Fruit fly (Drosophila melanogaster) whole organism, embryonic: ENCODE measurements around the gene raw.

Source experiments
- Bgb ChIP-seq: fragments of 200-800 bp; sonication (Bioruptor generic); IDR thresholded peaks from 2 replicates; pipeline ENCODE4 v1.3.6; 2022; ENCODE audit warnings: missing biosample characterization, missing genetic modification characterization; ENCODE audit not compliant: partially characterized antibody
- CG10209 ChIP-seq: fragments of 200-800 bp; sonication (Bioruptor generic); optimal IDR thresholded peaks from 3 replicates; lab custom pipeline; 2017; ENCODE audit warnings: missing biosample characterization, mild to moderate bottlenecking, missing genetic modification characterization, missing genetic modification reagents
- CG10274 ChIP-seq: fragments of 200-800 bp; sonication (Bioruptor generic); optimal IDR thresholded peaks from 3 replicates; lab custom pipeline; 2017; ENCODE audit warnings: missing biosample characterization, mild to moderate bottlenecking, missing genetic modification characterization
- CG11456 ChIP-seq: fragments of 200-800 bp; sonication (Bioruptor generic); IDR thresholded peaks from 3 replicates; pipeline ENCODE4 v1.3.6; 2022; ENCODE audit warnings: missing biosample characterization, missing genetic modification characterization
- CG12219 ChIP-seq: fragments of 200-800 bp; sonication (Bioruptor generic); optimal IDR thresholded peaks from 3 replicates; lab custom pipeline; 2018; ENCODE audit warnings: missing biosample characterization, mild to moderate bottlenecking, missing genetic modification characterization
- CG12769 ChIP-seq: fragments of 200-800 bp; sonication (Bioruptor generic); optimal IDR thresholded peaks from 2 replicates; lab custom pipeline; 2019; ENCODE audit warnings: missing biosample characterization, mild to moderate bottlenecking, missing genetic modification characterization, moderate library complexity
- CG14860 ChIP-seq: fragments of 200-800 bp; sonication (Bioruptor generic); IDR thresholded peaks from 3 replicates; pipeline ENCODE4 v1.3.6; 2022; ENCODE audit warnings: missing biosample characterization, missing genetic modification characterization; ENCODE audit not compliant: partially characterized antibody
- CG18262 ChIP-seq: fragments of 200-800 bp; optimal IDR thresholded peaks from 3 replicates; lab custom pipeline; 2019; ENCODE audit warnings: missing biosample characterization, mild to moderate bottlenecking, missing genetic modification characterization, moderate library complexity
- CG31365 ChIP-seq: fragments of 200-800 bp; sonication (Bioruptor generic); optimal IDR thresholded peaks from 2 replicates; lab custom pipeline; 2018; ENCODE audit warnings: missing biosample characterization, mild to moderate bottlenecking, missing genetic modification characterization
- CG3726 ChIP-seq: fragments of 200-800 bp; sonication (Bioruptor generic); IDR thresholded peaks from 3 replicates; pipeline ENCODE4, ENCODE4 v1.3.6; 2022; ENCODE audit warnings: missing biosample characterization, missing genetic modification characterization
- CG3847 ChIP-seq: fragments of 200-800 bp; sonication (Bioruptor generic); IDR thresholded peaks from 2 replicates; pipeline ENCODE4 v1.3.6; 2022; ENCODE audit warnings: missing biosample characterization, missing genetic modification characterization
- CG3995 ChIP-seq: fragments of 200-800 bp; sonication (Bioruptor generic); optimal IDR thresholded peaks from 3 replicates; lab custom pipeline; 2016; ENCODE audit warnings: missing biosample characterization, missing genetic modification characterization
- CG5245 ChIP-seq: fragments of 200-800 bp; sonication (Bioruptor generic); optimal IDR thresholded peaks from 3 replicates; lab custom pipeline; 2016; ENCODE audit warnings: missing biosample characterization, missing genetic modification characterization
- CG5953 ChIP-seq: fragments of 200-800 bp; sonication (Bioruptor generic); IDR thresholded peaks from 2 replicates; pipeline ENCODE4 v1.3.6; 2022; ENCODE audit warnings: missing biosample characterization, missing genetic modification characterization
- CG6765 ChIP-seq: fragments of 200-800 bp; sonication (Bioruptor generic); optimal IDR thresholded peaks from 3 replicates; lab custom pipeline; 2017; ENCODE audit warnings: missing biosample characterization, mild to moderate bottlenecking, missing genetic modification characterization
- CG6854 ChIP-seq: fragments of 200-800 bp; sonication (Bioruptor generic); optimal IDR thresholded peaks from 3 replicates; lab custom pipeline; 2017; ENCODE audit warnings: missing biosample characterization, mild to moderate bottlenecking, missing genetic modification characterization
- CG7745 ChIP-seq: fragments of 200-800 bp; sonication (Bioruptor generic); optimal IDR thresholded peaks from 2 replicates; lab custom pipeline; 2018; ENCODE audit warnings: missing biosample characterization, mild to moderate bottlenecking, missing genetic modification characterization, moderate library complexity
- CG7963 ChIP-seq: fragments of 200-800 bp; sonication (Bioruptor generic); IDR thresholded peaks from 3 replicates; pipeline ENCODE4 v1.3.6; 2022; ENCODE audit warnings: missing biosample characterization, missing genetic modification characterization; ENCODE audit not compliant: partially characterized antibody
- Chrac-16 ChIP-seq: fragments of 200-800 bp; sonication (Bioruptor generic); optimal IDR thresholded peaks from 3 replicates; lab custom pipeline; 2016; ENCODE audit warnings: missing biosample characterization, missing genetic modification characterization
- Dad ChIP-seq: fragments of 200-800 bp; sonication (Bioruptor generic); optimal IDR thresholded peaks from 3 replicates; lab custom pipeline; 2016; ENCODE audit warnings: missing biosample characterization, missing genetic modification characterization
- Dfd ChIP-seq, 2 experiments: fragments of >200 bp; optimal IDR thresholded peaks; 2 replicates each; lab custom pipeline; 2017; ENCODE audit warnings: missing biosample characterization in 2 of 2, missing genetic modification characterization in 2 of 2
- Dll ChIP-seq: fragments of 200-800 bp; sonication (Bioruptor generic); IDR thresholded peaks from 4 replicates; pipeline ENCODE4 v1.3.6; 2022; ENCODE audit warnings: missing biosample characterization, missing genetic modification characterization; ENCODE audit not compliant: partially characterized antibody
- Ets65A ChIP-seq: fragments of 200-800 bp; sonication (Bioruptor generic); peaks from one replicate; lab custom pipeline; 2016; ENCODE audit warnings: missing biosample characterization, missing genetic modification characterization
- HmgZ ChIP-seq: fragments of 200-800 bp; sonication (Bioruptor generic); optimal IDR thresholded peaks from 2 replicates; lab custom pipeline; 2018; ENCODE audit warnings: missing biosample characterization, mild to moderate bottlenecking, missing genetic modification characterization
- MTF-1 ChIP-seq: fragments of 200-800 bp; sonication (Bioruptor generic); optimal IDR thresholded peaks from 2 replicates; lab custom pipeline; 2018; ENCODE audit warnings: missing biosample characterization, mild to moderate bottlenecking, missing genetic modification characterization, borderline replicate concordance
- Opbp ChIP-seq: fragments of 200-800 bp; sonication (Bioruptor generic); IDR thresholded peaks from 3 replicates; pipeline ENCODE4 v1.3.6; 2022; ENCODE audit warnings: missing biosample characterization, missing genetic modification characterization; ENCODE audit not compliant: partially characterized antibody
- Xrp1 ChIP-seq: fragments of 200-800 bp; sonication (Bioruptor generic); IDR thresholded peaks from 2 replicates; pipeline ENCODE4 v1.3.6; 2022; ENCODE audit warnings: missing biosample characterization, missing genetic modification characterization
- ap ChIP-seq: fragments of 200-800 bp; sonication (Bioruptor generic); IDR thresholded peaks from 2 replicates; pipeline ENCODE4 v1.3.6; 2022; ENCODE audit warnings: missing biosample characterization, missing genetic modification characterization
- ara ChIP-seq: fragments of 200-800 bp; sonication (Bioruptor generic); IDR thresholded peaks from 2 replicates; pipeline ENCODE4 v1.3.6; 2022; ENCODE audit warnings: missing biosample characterization, missing genetic modification characterization
- chinmo ChIP-seq: fragments of 200-800 bp; sonication (Bioruptor generic); IDR thresholded peaks from 4 replicates; pipeline ENCODE4 v1.3.6; 2022; ENCODE audit warnings: missing biosample characterization, missing genetic modification characterization; ENCODE audit not compliant: partially characterized antibody
- chm ChIP-seq: fragments of 200-800 bp; sonication (Bioruptor generic); IDR thresholded peaks from 2 replicates; pipeline ENCODE4 v1.3.6; 2022; ENCODE audit warnings: missing biosample characterization, missing genetic modification characterization
- crp ChIP-seq, 2 experiments: fragments of 200-800 bp; sonication (Bioruptor generic); optimal IDR thresholded peaks; 2 replicates in 1 of 2; 3 replicates in 1 of 2; lab custom pipeline; 2017; ENCODE audit warnings: missing biosample characterization in 2 of 2, missing genetic modification characterization in 2 of 2, mild to moderate bottlenecking in 1 of 2, moderate library complexity in 1 of 2
- esg ChIP-seq: fragments of 200-800 bp; sonication (Bioruptor generic); conservative IDR thresholded peaks from 2 replicates; pipeline ENCODE4 v1.3.6; 2022; ENCODE audit warnings: missing biosample characterization, missing genetic modification characterization
- eyg ChIP-seq: fragments of 200-800 bp; sonication (Bioruptor generic); optimal IDR thresholded peaks from 3 replicates; lab custom pipeline; 2016; ENCODE audit warnings: missing biosample characterization, missing genetic modification characterization
- ftz-f1 ChIP-seq: fragments of 200-800 bp; sonication (Bioruptor generic); optimal IDR thresholded peaks from 2 replicates; lab custom pipeline; 2016; ENCODE audit warnings: missing biosample characterization, missing genetic modification characterization
- gsb ChIP-seq: fragments of 200-800 bp; sonication (Bioruptor generic); IDR thresholded peaks from 2 replicates; pipeline ENCODE4 v1.3.6; 2022; ENCODE audit warnings: missing biosample characterization, missing genetic modification characterization
- h ChIP-seq: fragments of >200 bp; optimal IDR thresholded peaks from 2 replicates; lab custom pipeline; 2017
- ken ChIP-seq: fragments of 200-800 bp; sonication (Bioruptor generic); IDR thresholded peaks from 3 replicates; pipeline ENCODE4 v1.3.6; 2022; ENCODE audit warnings: missing biosample characterization, missing genetic modification characterization
- lbe ChIP-seq: fragments of 200-800 bp; sonication (Bioruptor generic); optimal IDR thresholded peaks from 2 replicates; lab custom pipeline; 2016; ENCODE audit warnings: missing biosample characterization, mild to moderate bottlenecking, missing genetic modification characterization
- maf-S ChIP-seq: fragments of 200-800 bp; sonication (Bioruptor generic); optimal IDR thresholded peaks from 2 replicates; lab custom pipeline; 2016; ENCODE audit warnings: missing biosample characterization, missing genetic modification characterization
- oc ChIP-seq: fragments of 200-800 bp; sonication (Bioruptor generic); optimal IDR thresholded peaks from 2 replicates; lab custom pipeline; 2018; ENCODE audit warnings: missing biosample characterization, mild to moderate bottlenecking, missing genetic modification characterization, moderate library complexity
- odd ChIP-seq: fragments of 200-800 bp; sonication (Bioruptor generic); optimal IDR thresholded peaks from 2 replicates; lab custom pipeline; 2017; ENCODE audit warnings: missing biosample characterization, mild to moderate bottlenecking, missing genetic modification characterization
- pan ChIP-seq, 4 experiments: fragments of >200 bp in 3 of 4; fragments of 200-800 bp in 1 of 4; sonication (Bioruptor generic) in 1 of 4; optimal IDR thresholded peaks in 3 of 4; IDR thresholded peaks in 1 of 4; 2 replicates each; pipeline versions ENCODE4 v1.3.6 to Lab custom; 2017 to 2022; ENCODE audit warnings: missing biosample characterization in 2 of 4, missing genetic modification characterization in 2 of 4, mixed read lengths in 1 of 4
- sim ChIP-seq: fragments of 200-800 bp; sonication (Bioruptor generic); IDR thresholded peaks from 2 replicates; pipeline ENCODE4 v1.3.6; 2022; ENCODE audit warnings: missing biosample characterization, missing genetic modification characterization
- sima ChIP-seq: fragments of 200-800 bp; sonication (Bioruptor generic); optimal IDR thresholded peaks from 2 replicates; lab custom pipeline; 2016; ENCODE audit warnings: missing biosample characterization, missing genetic modification characterization
- sisA ChIP-seq: fragments of 200-800 bp; sonication (Bioruptor generic); IDR thresholded peaks from 2 replicates; pipeline ENCODE4 v1.3.6; 2022; ENCODE audit warnings: missing biosample characterization, missing genetic modification characterization
- ssp ChIP-seq: fragments of 200-800 bp; sonication (Bioruptor generic); IDR thresholded peaks from 2 replicates; pipeline ENCODE4 v1.3.6; 2022; ENCODE audit warnings: missing biosample characterization, missing genetic modification characterization
- tap ChIP-seq: fragments of 200-800 bp; optimal IDR thresholded peaks from 3 replicates; lab custom pipeline; 2019; ENCODE audit warnings: missing biosample characterization, mild to moderate bottlenecking, missing genetic modification characterization, moderate library complexity
- tio ChIP-seq: fragments of 200-800 bp; sonication (Bioruptor generic); optimal IDR thresholded peaks from 2 replicates; lab custom pipeline; 2017; ENCODE audit warnings: missing biosample characterization, missing genetic modification characterization, inconsistent platforms
- usp ChIP-seq: fragments of >200 bp; optimal IDR thresholded peaks from 2 replicates; lab custom pipeline; 2017; ENCODE audit warnings: missing biosample characterization, missing genetic modification characterization
- vvl ChIP-seq: fragments of 200-800 bp; sonication (Bioruptor generic); IDR thresholded peaks from 2 replicates; pipeline ENCODE4 v1.3.6; 2022; ENCODE audit warnings: missing biosample characterization, missing genetic modification characterization

Gene raw

dm6 chr2L:8690913-8691291 is 49.6 kb downstream of the raw start (continued):
- TF ChIP-seq CG6765 (GFP tag; lab: Kevin White, UChicago) (no peak), odd (GFP tag; lab: Kevin White, UChicago) (no peak), ap (GFP tag; lab: Robert Waterston, UW) (no peak), CG5245 (no peak), CG6854 (GFP tag; lab: Kevin White, UChicago) (no peak), Dfd (GFP tag; optimal IDR thresholded peaks at IDR 0.05; lab: Kevin White, UChicago) (no peak), maf-S (GFP tag; lab: Kevin White, UChicago) (no peak), CG3847 (GFP tag; lab: Robert Waterston, UW) (no peak), Bgb (GFP tag; lab: Robert Waterston, UW) (0 out of 2 replicates have a peak, but pooled peaks have one; percentile 18), esg (GFP tag; lab: Robert Waterston, UW) (no peak), HmgZ (tag; lab: Kevin White, UChicago) (no peak), CG31365 (tag; lab: Kevin White, UChicago) (no peak), CG5953 (no peak), CG10209 (GFP tag; lab: Kevin White, UChicago) (no peak), CG18262 (no peak), CG3995 (no peak), sima (GFP tag; lab: Kevin White, UChicago) (no peak), CG12219 (GFP tag; lab: Kevin White, UChicago) (no peak), lbe (GFP tag; lab: Kevin White, UChicago) (no peak), Dll (GFP tag; lab: Robert Waterston, UW) (0 out of 4 replicates have a peak, but pooled peaks have one; percentile 28), Ets65A (no peak), crp (GFP tag; optimal IDR thresholded peaks at IDR 0.05; lab: Kevin White, UChicago) (no peak), MTF-1 (no peak), Xrp1 (GFP tag; lab: Robert Waterston, UW) (no peak), eyg (GFP tag; lab: Kevin White, UChicago) (no peak), vvl (GFP tag; lab: Robert Waterston, UW) (no peak), oc (tag; lab: Kevin White, UChicago) (no peak), tio (no peak), CG10274 (GFP tag; lab: Kevin White, UChicago) (no peak), sim (GFP tag; lab: Robert Waterston, UW) (peak; percentile 30; the same call in 1 of the 2 replicates), ara (GFP tag; lab: Robert Waterston, UW) (no peak), Opbp (GFP tag; lab: Robert Waterston, UW) (0 out of 3 replicates have a peak, but pooled peaks have one; percentile 34), chm (GFP tag; lab: Robert Waterston, UW) (peak; percentile 36; the same call in 1 of the 2 replicates), CG11456 (GFP tag; lab: Robert Waterston, UW) (0 out of 3 replicates have a peak, but pooled peaks have one; percentile 35), ken (0 out of 3 replicates have a peak, but pooled peaks have one; percentile 25), CG7963 (GFP tag; lab: Robert Waterston, UW) (peak; percentile 8; the same call in 1 of the 3 replicates), CG14860 (GFP tag; lab: Robert Waterston, UW) (no peak), CG7745 (tag; lab: Kevin White, UChicago) (no peak), pan (optimal IDR thresholded peaks at IDR 0.05; lab: Kevin White, UChicago) (no peak), pan (GFP tag; optimal IDR thresholded peaks at IDR 0.05 in 1 of 2, IDR thresholded peaks at IDR 0.05 in 1 of 2) (no peak), usp (no peak), ssp (GFP tag; lab: Robert Waterston, UW) (no peak), gsb (GFP tag; lab: Robert Waterston, UW) (no peak), h (no peak), chinmo (peak; percentile 37; the same call in 1 of the 4 replicates), Dad (GFP tag; lab: Kevin White, UChicago) (no peak), Chrac-16 (no peak), tap (tag; lab: Kevin White, UChicago) (no peak), CG12769 (tag; lab: Kevin White, UChicago) (no peak), sisA (GFP tag; lab: Robert Waterston, UW) (no peak), CG3726 (no peak), ftz-f1 (GFP tag; lab: Kevin White, UChicago) (no peak)
